Fruit fly (Drosophila melanogaster) whole organism, prepupa: Measurements from ENCODE around the gene fon.

Experiments
- Blimp-1 ChIP-seq: fragments of 200-800 bp; sonication (Bioruptor generic); optimal IDR thresholded peaks from 3 replicates; lab custom pipeline; 2017; ENCODE audit warnings: missing biosample characterization, missing genetic modification characterization, mild to moderate bottlenecking, moderate library complexity, missing genetic modification reagents
- CG10631 ChIP-seq: fragments of 200-800 bp; sonication (Bioruptor generic); optimal IDR thresholded peaks from 2 replicates; lab custom pipeline; 2016; ENCODE audit warnings: missing biosample characterization, missing genetic modification characterization
- CG15336 ChIP-seq: fragments of 200-800 bp; sonication (Bioruptor generic); IDR thresholded peaks from 2 replicates; pipeline ENCODE4 v1.3.6; 2022; ENCODE audit warnings: missing biosample characterization, missing genetic modification characterization
- CG6792 ChIP-seq: fragments of 200-800 bp; sonication (Bioruptor generic); optimal IDR thresholded peaks from 3 replicates; lab custom pipeline; 2016; ENCODE audit warnings: missing biosample characterization, missing genetic modification characterization
- Eip93F ChIP-seq: fragments of 200-800 bp; sonication (Bioruptor generic); optimal IDR thresholded peaks from 2 replicates; lab custom pipeline; 2016; ENCODE audit warnings: missing biosample characterization, mild to moderate bottlenecking, missing genetic modification characterization
- Hr39 ChIP-seq: fragments of 200-800 bp; sonication (Bioruptor generic); optimal IDR thresholded peaks from 2 replicates; lab custom pipeline; 2016; ENCODE audit warnings: missing biosample characterization, missing genetic modification characterization
- Lpt ChIP-seq: fragments of 200-800 bp; sonication (Bioruptor generic); optimal IDR thresholded peaks from 3 replicates; lab custom pipeline; 2016; ENCODE audit warnings: missing biosample characterization, missing genetic modification characterization
- Met ChIP-seq: fragments of 200-800 bp; sonication (Bioruptor generic); optimal IDR thresholded peaks from 3 replicates; lab custom pipeline; 2016; ENCODE audit warnings: missing biosample characterization, missing genetic modification characterization
- Sox102F ChIP-seq: fragments of 200-800 bp; sonication (Bioruptor generic); optimal IDR thresholded peaks from 2 replicates; lab custom pipeline; 2016; ENCODE audit warnings: missing biosample characterization, mild to moderate bottlenecking, missing genetic modification characterization

DNA sequence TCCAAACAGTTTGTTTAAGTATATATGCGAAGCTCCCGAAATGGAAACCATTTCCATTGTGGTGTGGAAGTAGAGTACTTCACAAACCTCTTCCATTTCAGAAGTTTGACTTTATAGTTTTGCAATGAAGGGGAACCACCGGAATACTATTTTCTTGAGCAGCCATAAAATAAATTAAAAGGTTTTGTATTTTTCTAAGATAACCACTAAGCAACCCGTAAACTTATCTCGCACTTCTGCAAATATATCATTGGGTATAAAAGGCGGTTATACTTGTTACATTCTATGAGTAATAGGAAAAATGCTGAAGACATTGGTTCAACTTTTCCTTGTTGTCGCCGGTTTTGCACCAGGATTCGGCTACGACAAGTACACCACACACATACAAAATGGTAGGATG, 32.0 kb upstream of the fon start, which contains the start of gene lectin-37Da:
- TF ChIP-seq Lpt (GFP tag; lab: Kevin White, UChicago) (no peak), Met (GFP tag; lab: Kevin White, UChicago) (no peak), Blimp-1 (GFP tag; lab: Kevin White, UChicago) (no peak), CG10631 (GFP tag; lab: Kevin White, UChicago) (no peak), Sox102F (GFP tag; lab: Kevin White, UChicago) (no peak), Hr39 (GFP tag; lab: Kevin White, UChicago) (no peak), CG15336 (GFP tag; lab: Robert Waterston, UW) (no peak), Eip93F (GFP tag; lab: Kevin White, UChicago) (no peak), CG6792 (no peak)
